Worm (Caenorhabditis elegans): ENCODE results near the gene bcat-1.

Gene bcat-1

DNA sequence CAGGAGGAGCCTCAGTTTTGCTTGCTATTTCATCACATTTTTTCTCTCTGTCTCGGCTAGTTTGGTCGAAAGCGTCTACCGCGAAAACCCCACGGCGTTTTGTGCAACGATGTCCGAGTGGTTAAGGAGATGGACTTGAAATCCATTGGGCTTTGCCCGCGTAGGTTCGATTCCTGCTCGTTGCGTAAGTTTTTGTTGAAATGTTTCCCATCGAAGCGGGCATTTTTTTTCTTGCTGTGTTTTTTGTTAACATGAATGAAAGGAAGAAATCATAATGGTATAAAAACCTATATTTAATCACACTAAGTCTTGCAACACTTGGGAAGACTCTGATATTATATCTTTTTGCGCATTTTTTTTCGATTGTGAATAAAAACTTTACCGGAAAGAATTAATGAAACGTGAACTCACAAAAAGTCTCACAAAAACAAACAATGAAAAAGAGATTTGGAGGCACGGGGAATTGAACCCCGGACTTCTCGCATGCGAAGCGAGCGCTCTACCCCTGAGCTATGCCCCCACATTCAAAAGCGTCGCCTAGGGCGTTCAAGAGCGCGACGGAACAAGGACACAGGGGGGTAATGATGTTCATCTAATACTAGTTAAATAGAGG, 12.7 kb downstream of the bcat-1 start (continued):
- TF ChIP-seq let-526 (GFP tag; IDR thresholded peaks at IDR 0.05), result peak; percentile 58; the same call in 1 of the 2 replicates
- no peak for TF ChIP-seq nhr-179 (tag; optimal IDR thresholded peaks at IDR 0.05)
- no peak for TF ChIP-seq nhr-27 (tag; optimal IDR thresholded peaks at IDR 0.05)
- 0 out of 2 replicates have a peak, but pooled peaks have one; percentile 62 for TF ChIP-seq aptf-3 (GFP tag; IDR thresholded peaks at IDR 0.05)
- peak; percentile 81 for TF ChIP-seq dpff-1 (tag; optimal IDR thresholded peaks at IDR 0.05)
- TF ChIP-seq mes-4 (tag; optimal IDR thresholded peaks at IDR 0.05), result no peak
- no peak for TF ChIP-seq ceh-91 (GFP tag; IDR thresholded peaks at IDR 0.05)
- peak; percentile 75 for TF ChIP-seq ztf-18 (tag; optimal IDR thresholded peaks at IDR 0.05)
- peak; percentile 5 for TF ChIP-seq lsy-27 (tag; optimal IDR thresholded peaks at IDR 0.05; ENCODE audit: borderline replicate concordance, insufficient read depth)
- TF ChIP-seq F57C9.4 (tag; optimal IDR thresholded peaks at IDR 0.05), result no peak
- peak; percentile 55; the same call in 1 of the 2 replicates for TF ChIP-seq Y67H2A.10 (GFP tag; conservative IDR thresholded peaks at IDR 0.05)
- no peak for TF ChIP-seq ztf-28 (GFP tag; IDR thresholded peaks at IDR 0.05)
- peak; percentile 87 for TF ChIP-seq B0261.1 (tag; optimal IDR thresholded peaks at IDR 0.05)
- TF ChIP-seq ztf-25 (GFP tag; IDR thresholded peaks at IDR 0.05), result no peak
- no peak for TF ChIP-seq tbx-9 (tag; optimal IDR thresholded peaks at IDR 0.05; ENCODE audit: borderline replicate concordance)
- 0 out of 2 replicates have a peak, but pooled peaks have one; percentile 57 for TF ChIP-seq F37B4.10 (GFP tag; IDR thresholded peaks at IDR 0.05)
- peak; percentile 47 for TF ChIP-seq somi-1 (GFP tag; optimal IDR thresholded peaks at IDR 0.05)
- TF ChIP-seq F39B2.1 (GFP tag; IDR thresholded peaks at IDR 0.05), result peak; percentile 56; the same call in 1 of the 2 replicates
- TF ChIP-seq bed-1 (GFP tag; IDR thresholded peaks at IDR 0.05), result no peak
- peak; percentile 96 for TF ChIP-seq tbp1 (GFP tag; optimal IDR thresholded peaks at IDR 0.05)
- TF ChIP-seq mel-28 (tag; optimal IDR thresholded peaks at IDR 0.05; ENCODE audit: borderline replicate concordance), result peak; percentile 36
- TF ChIP-seq madf-3 (GFP tag; IDR thresholded peaks at IDR 0.05), result 0 out of 2 replicates have a peak, but pooled peaks have one; percentile 59
- TF ChIP-seq nfya-2 (GFP tag; IDR thresholded peaks at IDR 0.05), result no peak
- TF ChIP-seq F33H1.4 (GFP tag; IDR thresholded peaks at IDR 0.05), result no peak
- TF ChIP-seq unc-62 (GFP tag; optimal IDR thresholded peaks at IDR 0.05), result no peak
- TF ChIP-seq K11D2.4 (GFP tag; IDR thresholded peaks at IDR 0.05), result peak; percentile 49
- TF ChIP-seq xnd-1 (tag; optimal IDR thresholded peaks at IDR 0.05), result no peak
- TF ChIP-seq nhr-80 (tag; optimal IDR thresholded peaks at IDR 0.05), result peak; percentile 47
- peak; percentile 62 for TF ChIP-seq snpc-3.4 (tag; optimal IDR thresholded peaks at IDR 0.05)
- peak; percentile 69; the same call in 1 of the 2 replicates for TF ChIP-seq egl-18 (GFP tag; IDR thresholded peaks at IDR 0.05)
- TF ChIP-seq athp-1 (tag; optimal IDR thresholded peaks at IDR 0.05), result peak; percentile 33
- TF ChIP-seq ztf-22 (GFP tag; optimal IDR thresholded peaks at IDR 0.05), result no peak
- no peak for TF ChIP-seq F10E7.11 (tag; optimal IDR thresholded peaks at IDR 0.05)
- peak; percentile 64; the same call in 1 of the 2 replicates for TF ChIP-seq nhr-120 (GFP tag; IDR thresholded peaks at IDR 0.05)
- peak; percentile 61 for TF ChIP-seq gei-17 (GFP tag; optimal IDR thresholded peaks at IDR 0.05)
- no peak for TF ChIP-seq madf-6 (GFP tag; IDR thresholded peaks at IDR 0.05)
- peak; percentile 73 for TF ChIP-seq pbrm-1 (GFP tag; IDR thresholded peaks at IDR 0.05)
- peak; percentile 53 for TF ChIP-seq repo-1 (tag; optimal IDR thresholded peaks at IDR 0.05)
- TF ChIP-seq C06A6.2 (GFP tag; conservative IDR thresholded peaks at IDR 0.05), result peak; percentile 40; the same call in 1 of the 2 replicates
- no peak for TF ChIP-seq madf-8 (GFP tag; conservative IDR thresholded peaks at IDR 0.05)
- peak; percentile 25; the same call in 1 of the 2 replicates for TF ChIP-seq ceh-100 (GFP tag; IDR thresholded peaks at IDR 0.05)
- no peak for TF ChIP-seq sptf-2 (GFP tag; optimal IDR thresholded peaks at IDR 0.05)
- TF ChIP-seq ztf-3 (GFP tag; optimal IDR thresholded peaks at IDR 0.05), result peak; percentile 54
- TF ChIP-seq akir-1 (GFP tag; optimal IDR thresholded peaks at IDR 0.05), result no peak
- peak; percentile 38 for TF ChIP-seq chd-7 (tag; optimal IDR thresholded peaks at IDR 0.05)
- no peak for TF ChIP-seq pha-4 (tag; optimal IDR thresholded peaks at IDR 0.05)
- peak; percentile 64 for TF ChIP-seq K12H6.12 (tag; optimal IDR thresholded peaks at IDR 0.05)
- TF ChIP-seq cebp-2 (GFP tag; IDR thresholded peaks at IDR 0.05), result peak; percentile 89; the same call in 1 of the 2 replicates

Measured in whole organism, young adult.